Worm (Caenorhabditis elegans): ENCODE data around the gene ceh-13.

- TF ChIP-seq F13C5.2 (tag; optimal IDR thresholded peaks at IDR 0.05) (no peak), ceh-36 (tag; optimal IDR thresholded peaks at IDR 0.05) (no peak), hnd-1 (tag; optimal IDR thresholded peaks at IDR 0.05) (no peak), ceh-13 (GFP tag; optimal IDR thresholded peaks at IDR 0.05) (no peak), ama-1 (optimal IDR thresholded peaks at IDR 0.05) (no peak), B0310.2 (tag; optimal IDR thresholded peaks at IDR 0.05) (no peak), flt-1 (GFP tag; IDR thresholded peaks at IDR 0.05) (no peak), aly-1 (tag; optimal IDR thresholded peaks at IDR 0.05) (no peak), pes-1 (GFP tag; IDR thresholded peaks at IDR 0.05) (no peak), hmbx-1 (tag; optimal IDR thresholded peaks at IDR 0.05) (no peak), tbx-11 (GFP tag; IDR thresholded peaks at IDR 0.05) (no peak), ets-7 (tag; optimal IDR thresholded peaks at IDR 0.05) (no peak), scrt-1 (GFP tag; IDR thresholded peaks at IDR 0.05) (no peak), tra-4 (tag; optimal IDR thresholded peaks at IDR 0.05) (no peak)
These were observed 24.1 kb upstream of the ceh-13 start for ce11 chrIII:7531385-7531784.

Measured in whole organism, early embryonic.